Fruit fly (Drosophila melanogaster) whole organism, embryonic: Measurements from ENCODE around the gene H15.

Experiments
- Atf3 ChIP-seq: fragments of 200-800 bp; sonication (Bioruptor generic); optimal IDR thresholded peaks from 3 replicates; lab custom pipeline; 2016; ENCODE audit warnings: missing biosample characterization, missing genetic modification characterization
- B-H2 ChIP-seq: fragments of 200-800 bp; sonication (Bioruptor generic); optimal IDR thresholded peaks from 2 replicates; lab custom pipeline; 2018; ENCODE audit warnings: missing biosample characterization, mild to moderate bottlenecking, missing genetic modification characterization
- CG11504 ChIP-seq: fragments of 200-800 bp; sonication (Bioruptor generic); optimal IDR thresholded peaks from 3 replicates; lab custom pipeline; 2019; ENCODE audit warnings: missing biosample characterization, mild to moderate bottlenecking, missing genetic modification characterization, moderate library complexity
- CG12219 ChIP-seq: fragments of 200-800 bp; sonication (Bioruptor generic); optimal IDR thresholded peaks from 3 replicates; lab custom pipeline; 2018; ENCODE audit warnings: missing biosample characterization, mild to moderate bottlenecking, missing genetic modification characterization
- CG13123 ChIP-seq: fragments of 200-800 bp; sonication (Bioruptor generic); optimal IDR thresholded peaks from 2 replicates; lab custom pipeline; 2016; ENCODE audit warnings: missing biosample characterization, missing genetic modification characterization
- CG14667 ChIP-seq: fragments of 200-800 bp; sonication (Bioruptor generic); IDR thresholded peaks from 2 replicates; pipeline ENCODE4 v1.3.6; 2022; ENCODE audit warnings: missing biosample characterization, missing genetic modification characterization
- CG15269 ChIP-seq: fragments of 200-800 bp; sonication (Bioruptor generic); optimal IDR thresholded peaks from 2 replicates; lab custom pipeline; 2018; ENCODE audit warnings: missing biosample characterization, mild to moderate bottlenecking, missing genetic modification characterization, moderate library complexity
- CG16779 ChIP-seq: fragments of 200-800 bp; sonication (Bioruptor generic); IDR thresholded peaks from 2 replicates; pipeline ENCODE4 v1.3.6; 2022; ENCODE audit warnings: missing biosample characterization, missing genetic modification characterization
- CG2199 ChIP-seq: fragments of 200-800 bp; sonication (Bioruptor generic); IDR thresholded peaks from 3 replicates; pipeline ENCODE4 v1.3.6; 2022; ENCODE audit warnings: missing biosample characterization, missing genetic modification characterization
- CG2202 ChIP-seq: fragments of 200-800 bp; sonication (Bioruptor generic); optimal IDR thresholded peaks from 2 replicates; lab custom pipeline; 2018; ENCODE audit warnings: missing biosample characterization, mild to moderate bottlenecking, missing genetic modification characterization
- CG2889 ChIP-seq: fragments of 200-800 bp; sonication (Bioruptor generic); IDR thresholded peaks from 3 replicates; pipeline ENCODE4 v1.3.6; 2022; ENCODE audit warnings: missing biosample characterization, missing genetic modification characterization
- CG3407 ChIP-seq: fragments of 200-800 bp; sonication (Bioruptor generic); optimal IDR thresholded peaks from 2 replicates; lab custom pipeline; 2018; ENCODE audit warnings: missing biosample characterization, mild to moderate bottlenecking, missing genetic modification characterization
- CG3838 ChIP-seq: fragments of 200-800 bp; sonication (Bioruptor generic); optimal IDR thresholded peaks from 3 replicates; lab custom pipeline; 2016; ENCODE audit warnings: missing biosample characterization, missing genetic modification characterization
- CG3995 ChIP-seq: fragments of 200-800 bp; sonication (Bioruptor generic); optimal IDR thresholded peaks from 3 replicates; lab custom pipeline; 2016; ENCODE audit warnings: missing biosample characterization, missing genetic modification characterization
- CG4404 ChIP-seq: fragments of 200-800 bp; sonication (Bioruptor generic); IDR thresholded peaks from 2 replicates; pipeline ENCODE4 v1.3.6; 2022; ENCODE audit warnings: missing biosample characterization, missing genetic modification characterization
- CG4820 ChIP-seq: fragments of 200-800 bp; sonication (Bioruptor generic); optimal IDR thresholded peaks from 3 replicates; lab custom pipeline; 2016; ENCODE audit warnings: missing biosample characterization, missing genetic modification characterization
- CG6175 ChIP-seq: fragments of 200-800 bp; sonication (Bioruptor generic); IDR thresholded peaks from 3 replicates; pipeline ENCODE4 v1.3.6; 2022; ENCODE audit warnings: missing biosample characterization, missing genetic modification characterization
- CG7928 ChIP-seq: fragments of 200-800 bp; sonication (Bioruptor generic); optimal IDR thresholded peaks from 2 replicates; lab custom pipeline; 2017; ENCODE audit warnings: missing biosample characterization, mild to moderate bottlenecking, missing genetic modification characterization
- CG8359 ChIP-seq: fragments of 200-800 bp; sonication (Bioruptor generic); optimal IDR thresholded peaks from 2 replicates; lab custom pipeline; 2017; ENCODE audit warnings: missing biosample characterization, mild to moderate bottlenecking, missing genetic modification characterization, borderline replicate concordance
- CkIIα-i1 ChIP-seq: fragments of 200-800 bp; sonication (Bioruptor generic); IDR thresholded peaks from 2 replicates; pipeline ENCODE4 v1.3.6; 2022; ENCODE audit warnings: missing biosample characterization, missing genetic modification characterization
- D19B ChIP-seq: fragments of 200-800 bp; sonication (Bioruptor generic); optimal IDR thresholded peaks from 2 replicates; lab custom pipeline; 2017; ENCODE audit warnings: missing biosample characterization, mild to moderate bottlenecking, missing genetic modification characterization
- Dad ChIP-seq: fragments of 200-800 bp; sonication (Bioruptor generic); optimal IDR thresholded peaks from 3 replicates; lab custom pipeline; 2016; ENCODE audit warnings: missing biosample characterization, missing genetic modification characterization
- Dbx ChIP-seq: fragments of 200-800 bp; sonication (Bioruptor generic); IDR thresholded peaks from 3 replicates; pipeline ENCODE4 v1.3.6; 2022; ENCODE audit warnings: missing biosample characterization, missing genetic modification characterization
- Deaf1 ChIP-seq: fragments of 200-800 bp; optimal IDR thresholded peaks from 3 replicates; lab custom pipeline; 2019; ENCODE audit warnings: missing biosample characterization, mild to moderate bottlenecking, missing genetic modification characterization, moderate library complexity
- Dll ChIP-seq: fragments of 200-800 bp; sonication (Bioruptor generic); IDR thresholded peaks from 4 replicates; pipeline ENCODE4 v1.3.6; 2022; ENCODE audit warnings: missing biosample characterization, missing genetic modification characterization; ENCODE audit not compliant: partially characterized antibody
- GATAe ChIP-seq: fragments of 200-800 bp; sonication (Bioruptor generic); conservative IDR thresholded peaks from 2 replicates; pipeline ENCODE4 v1.3.6; 2022; ENCODE audit warnings: missing biosample characterization, missing genetic modification characterization
- HLH4C ChIP-seq: fragments of 200-800 bp; sonication (Bioruptor generic); IDR thresholded peaks from 3 replicates; pipeline ENCODE4 v1.3.6; 2022; ENCODE audit warnings: missing biosample characterization, missing genetic modification characterization; ENCODE audit not compliant: partially characterized antibody
- MESR4 ChIP-seq: fragments of 200-800 bp; sonication (Bioruptor generic); optimal IDR thresholded peaks from 2 replicates; lab custom pipeline; 2018; ENCODE audit warnings: missing biosample characterization, mild to moderate bottlenecking, missing genetic modification characterization, moderate library complexity
- NK7.1 ChIP-seq: fragments of 200-800 bp; sonication (Bioruptor generic); optimal IDR thresholded peaks from 3 replicates; lab custom pipeline; 2016; ENCODE audit warnings: missing biosample characterization, missing genetic modification characterization
- Ptx1 ChIP-seq: fragments of 200-800 bp; sonication (Bioruptor generic); IDR thresholded peaks from 2 replicates; pipeline ENCODE4 v1.3.6; 2022; ENCODE audit warnings: missing biosample characterization, missing genetic modification characterization
- ara ChIP-seq: fragments of 200-800 bp; sonication (Bioruptor generic); IDR thresholded peaks from 2 replicates; pipeline ENCODE4 v1.3.6; 2022; ENCODE audit warnings: missing biosample characterization, missing genetic modification characterization
- cas ChIP-seq: fragments of 200-800 bp; sonication (Bioruptor generic); IDR thresholded peaks from 2 replicates; pipeline ENCODE4 v1.3.6; 2022; ENCODE audit warnings: missing biosample characterization, missing genetic modification characterization
- ci ChIP-seq: fragments of 200-800 bp; sonication (Bioruptor generic); IDR thresholded peaks from 3 replicates; pipeline ENCODE4 v1.3.6; 2022; ENCODE audit warnings: missing biosample characterization, missing genetic modification characterization
- crol ChIP-seq: fragments of 200-800 bp; sonication (Bioruptor generic); IDR thresholded peaks from 2 replicates; pipeline ENCODE4 v1.3.6; 2022; ENCODE audit warnings: missing biosample characterization, missing genetic modification characterization
- crp ChIP-seq, 2 experiments: fragments of 200-800 bp; sonication (Bioruptor generic); optimal IDR thresholded peaks; 2 replicates in 1 of 2; 3 replicates in 1 of 2; lab custom pipeline; 2017; ENCODE audit warnings: missing biosample characterization in 2 of 2, missing genetic modification characterization in 2 of 2, mild to moderate bottlenecking in 1 of 2, moderate library complexity in 1 of 2
- fd3F ChIP-seq: fragments of 200-800 bp; sonication (Bioruptor generic); optimal IDR thresholded peaks from 2 replicates; lab custom pipeline; 2018; ENCODE audit warnings: missing biosample characterization, mild to moderate bottlenecking, missing genetic modification characterization, moderate library complexity
- ftz-f1 ChIP-seq: fragments of 200-800 bp; sonication (Bioruptor generic); optimal IDR thresholded peaks from 2 replicates; lab custom pipeline; 2016; ENCODE audit warnings: missing biosample characterization, missing genetic modification characterization
- gce ChIP-seq: fragments of 200-800 bp; sonication (Bioruptor generic); IDR thresholded peaks from 3 replicates; pipeline ENCODE4 v1.3.6; 2022; ENCODE audit warnings: missing biosample characterization, missing genetic modification characterization
- grau ChIP-seq: fragments of 200-800 bp; optimal IDR thresholded peaks from 3 replicates; lab custom pipeline; 2019; ENCODE audit warnings: missing biosample characterization, mild to moderate bottlenecking, missing genetic modification characterization, moderate library complexity
- gt ChIP-seq: fragments of 200-800 bp; sonication (Bioruptor generic); IDR thresholded peaks from 2 replicates; pipeline ENCODE4 v1.3.6; 2022; ENCODE audit warnings: missing biosample characterization, missing genetic modification characterization
- knrl ChIP-seq: fragments of 200-800 bp; sonication (Bioruptor generic); IDR thresholded peaks from 3 replicates; pipeline ENCODE4 v1.3.6; 2022; ENCODE audit warnings: missing biosample characterization, missing genetic modification characterization; ENCODE audit not compliant: partially characterized antibody
- mld ChIP-seq: fragments of 200-800 bp; sonication (Bioruptor generic); IDR thresholded peaks from 3 replicates; pipeline ENCODE4 v1.3.6; 2022; ENCODE audit warnings: missing biosample characterization, missing genetic modification characterization; ENCODE audit not compliant: partially characterized antibody
- nmo ChIP-seq: fragments of 200-800 bp; sonication (Bioruptor generic); optimal IDR thresholded peaks from 2 replicates; lab custom pipeline; 2018; ENCODE audit warnings: missing biosample characterization, mild to moderate bottlenecking, missing genetic modification characterization, moderate library complexity
- nom ChIP-seq: fragments of 200-800 bp; sonication (Bioruptor generic); optimal IDR thresholded peaks from 2 replicates; lab custom pipeline; 2017; ENCODE audit warnings: missing biosample characterization, missing genetic modification characterization, mild to moderate bottlenecking, moderate library complexity, missing genetic modification reagents
- sens-2 ChIP-seq: fragments of 200-800 bp; sonication (Bioruptor generic); IDR thresholded peaks from 2 replicates; pipeline ENCODE4 v1.3.6; 2022; ENCODE audit warnings: missing biosample characterization, missing genetic modification characterization
- shn ChIP-seq: fragments of 200-800 bp; sonication (Bioruptor generic); optimal IDR thresholded peaks from 3 replicates; lab custom pipeline; 2016; ENCODE audit warnings: missing biosample characterization, missing genetic modification characterization
- stwl ChIP-seq: fragments of 200-800 bp; sonication (Bioruptor generic); optimal IDR thresholded peaks from 3 replicates; lab custom pipeline; 2018; ENCODE audit warnings: missing biosample characterization, mild to moderate bottlenecking, missing genetic modification characterization, moderate library complexity
- tgo ChIP-seq: fragments of 200-800 bp; sonication (Bioruptor generic); IDR thresholded peaks from 3 replicates; pipeline ENCODE4 v1.3.6; 2022; ENCODE audit warnings: missing biosample characterization, missing genetic modification characterization
- tin ChIP-seq: fragments of 200-800 bp; sonication (Bioruptor generic); optimal IDR thresholded peaks from 3 replicates; lab custom pipeline; 2016; ENCODE audit warnings: missing biosample characterization, missing genetic modification characterization
- tio ChIP-seq: fragments of 200-800 bp; sonication (Bioruptor generic); optimal IDR thresholded peaks from 2 replicates; lab custom pipeline; 2017; ENCODE audit warnings: missing biosample characterization, missing genetic modification characterization, inconsistent platforms
- trem ChIP-seq: fragments of 200-800 bp; optimal IDR thresholded peaks from 3 replicates; lab custom pipeline; 2019; ENCODE audit warnings: missing biosample characterization, mild to moderate bottlenecking, missing genetic modification characterization, moderate library complexity
- unpg ChIP-seq: fragments of 200-800 bp; sonication (Bioruptor generic); optimal IDR thresholded peaks from 3 replicates; lab custom pipeline; 2018; ENCODE audit warnings: missing biosample characterization, mild to moderate bottlenecking, missing genetic modification characterization, moderate library complexity
- yki ChIP-seq: fragments of >200 bp; optimal IDR thresholded peaks from 3 replicates; lab custom pipeline; 2018

Gene H15

dm6 chr2L:5365841-5366240 is 38.2 kb upstream of the H15 start (continued):
- TF ChIP-seq CG2199 (GFP tag; lab: Robert Waterston, UW) (no peak), CG6175 (GFP tag; lab: Robert Waterston, UW) (no peak), CG15269 (tag; lab: Kevin White, UChicago) (no peak), CG4820 (no peak), CG3407 (no peak), CkIIα-i1 (no peak), Atf3 (GFP tag; lab: Kevin White, UChicago) (no peak), knrl (GFP tag; lab: Robert Waterston, UW) (no peak; the same call in 2 of the 3 replicates), nom (GFP tag; lab: Kevin White, UChicago) (no peak), fd3F (GFP tag; lab: Kevin White, UChicago) (peak; percentile 1), NK7.1 (GFP tag; lab: Kevin White, UChicago) (no peak), Dad (GFP tag; lab: Kevin White, UChicago) (no peak), tgo (GFP tag; lab: Robert Waterston, UW) (no peak), sens-2 (GFP tag; lab: Robert Waterston, UW) (no peak), stwl (tag; lab: Kevin White, UChicago) (peak; percentile 26), Ptx1 (GFP tag; lab: Robert Waterston, UW) (no peak), ci (GFP tag; lab: Robert Waterston, UW) (no peak), crp (GFP tag; optimal IDR thresholded peaks at IDR 0.05; lab: Kevin White, UChicago) (no peak), CG8359 (no peak), nmo (GFP tag; lab: Kevin White, UChicago) (peak; percentile 33), CG2889 (GFP tag; lab: Robert Waterston, UW) (no peak), HLH4C (no peak), B-H2 (GFP tag; lab: Kevin White, UChicago) (no peak), gce (GFP tag; lab: Robert Waterston, UW) (no peak), mld (GFP tag; lab: Robert Waterston, UW) (no peak), tin (GFP tag; lab: Kevin White, UChicago) (no peak), CG14667 (GFP tag; lab: Robert Waterston, UW) (no peak), CG2202 (no peak), grau (tag; lab: Kevin White, UChicago) (peak; percentile 31), GATAe (GFP tag; lab: Robert Waterston, UW) (no peak), Dbx (GFP tag; lab: Robert Waterston, UW) (no peak; the same call in 2 of the 3 replicates), CG13123 (GFP tag; lab: Kevin White, UChicago) (no peak), yki (lab: Kevin White, UChicago) (no peak), gt (GFP tag; lab: Robert Waterston, UW) (no peak), D19B (GFP tag; lab: Kevin White, UChicago) (no peak), ara (GFP tag; lab: Robert Waterston, UW) (no peak), CG11504 (tag; lab: Kevin White, UChicago) (peak; percentile 58), CG16779 (GFP tag; lab: Robert Waterston, UW) (no peak), Deaf1 (tag; lab: Kevin White, UChicago) (no peak), CG7928 (GFP tag; lab: Kevin White, UChicago) (no peak), cas (GFP tag; lab: Robert Waterston, UW) (no peak), CG12219 (GFP tag; lab: Kevin White, UChicago) (no peak), CG3838 (no peak), unpg (GFP tag; lab: Kevin White, UChicago) (no peak), shn (GFP tag; lab: Kevin White, UChicago) (no peak), Dll (GFP tag; lab: Robert Waterston, UW) (no peak), CG4404 (no peak), ftz-f1 (no peak), tio (GFP tag; lab: Kevin White, UChicago) (no peak), trem (tag; lab: Kevin White, UChicago) (peak; percentile 53), CG3995 (no peak), crol (no peak), MESR4 (GFP tag; lab: Kevin White, UChicago) (no peak)
